Worm (Caenorhabditis elegans) whole organism, L4 larva: ENCODE measurements around the gene ndg-4.

Experiments
- Y5F2A.4 ChIP-seq: fragments of 200-800 bp; sonication (Bioruptor generic); optimal IDR thresholded peaks from 2 replicates; lab custom pipeline; 2018; ENCODE audit warnings: mild to moderate bottlenecking, missing genetic modification characterization, missing compliant biosample characterization
- ZK546.5 ChIP-seq, 2 experiments: sonication (generic microtip); optimal IDR thresholded peaks; 2 replicates each; lab custom pipeline; 2017; ENCODE audit warnings: missing biosample characterization in 2 of 2, missing genetic modification characterization in 2 of 2
- aha-1 ChIP-seq: fragments of 150-350 bp; peaks from one replicate; lab custom pipeline; 2014; ENCODE audit warnings: missing biosample characterization, missing genetic modification characterization
- duxl-1 ChIP-seq: sonication (generic microtip); optimal IDR thresholded peaks from 2 replicates; lab custom pipeline; 2016; ENCODE audit warnings: mild to moderate bottlenecking, missing genetic modification characterization, moderate library complexity, missing compliant biosample characterization; ENCODE audit not compliant: poor library complexity
- lin-13 ChIP-seq: fragments of 150-350 bp; optimal IDR thresholded peaks from 2 replicates; lab custom pipeline; 2014; ENCODE audit warnings: missing biosample characterization, missing genetic modification reagents, missing genetic modification characterization
- mep-1 ChIP-seq: fragments of 150-350 bp; sonication (generic microtip); optimal IDR thresholded peaks from 3 replicates; lab custom pipeline; 2014; ENCODE audit warnings: missing biosample characterization, missing genetic modification characterization
- nhr-111 ChIP-seq: fragments of 200-800 bp; sonication (Bioruptor generic); optimal IDR thresholded peaks from 2 replicates; lab custom pipeline; 2018; ENCODE audit warnings: mild to moderate bottlenecking, missing genetic modification characterization, missing compliant biosample characterization
- nhr-237 ChIP-seq: sonication (generic microtip); optimal IDR thresholded peaks from 2 replicates; lab custom pipeline; 2017; ENCODE audit warnings: missing biosample characterization, missing genetic modification characterization
- spr-3 ChIP-seq: fragments of 200-800 bp; sonication (Bioruptor generic); optimal IDR thresholded peaks from 2 replicates; lab custom pipeline; 2018; ENCODE audit warnings: mild to moderate bottlenecking, missing genetic modification characterization, missing compliant biosample characterization
- tag-97 ChIP-seq: fragments of 200-800 bp; sonication (Bioruptor generic); IDR thresholded peaks from 2 replicates; pipeline ENCODE4 v1.3.6; 2022; ENCODE audit warnings: missing genetic modification characterization, missing compliant biosample characterization
- unc-130 ChIP-seq: sonication (generic microtip); optimal IDR thresholded peaks from 2 replicates; lab custom pipeline; 2016; ENCODE audit warnings: missing genetic modification reagents, missing genetic modification characterization, missing compliant biosample characterization

ce11 chrIII:4419117-4419978 lies 47.8 kb downstream of the ndg-4 start, which contains the start of the genes R07E5.7 and cku-80:
- peak; percentile 19 for TF ChIP-seq lin-13 (GFP tag; lab: Kevin White, UChicago)
- TF ChIP-seq mep-1 (tag; lab: Kevin White, UChicago), result peak; percentile 70
- no peak for TF ChIP-seq nhr-237
- TF ChIP-seq unc-130, result no peak
- TF ChIP-seq spr-3 (GFP tag; lab: Kevin White, UChicago), result no peak
- no peak for TF ChIP-seq tag-97 (GFP tag; lab: Robert Waterston, UW)
- no peak for TF ChIP-seq Y5F2A.4
- no peak for TF ChIP-seq ZK546.5 (tag; optimal IDR thresholded peaks at IDR 0.05; lab: Kevin White, UChicago)
- TF ChIP-seq aha-1 (tag; lab: Kevin White, UChicago), result no peak
- peak; percentile 25 for TF ChIP-seq duxl-1 (tag; lab: Kevin White, UChicago)
- TF ChIP-seq nhr-111 (GFP tag; lab: Kevin White, UChicago), result no peak
